Worm (Caenorhabditis elegans): ENCODE results near the gene srh-4.

DNA sequence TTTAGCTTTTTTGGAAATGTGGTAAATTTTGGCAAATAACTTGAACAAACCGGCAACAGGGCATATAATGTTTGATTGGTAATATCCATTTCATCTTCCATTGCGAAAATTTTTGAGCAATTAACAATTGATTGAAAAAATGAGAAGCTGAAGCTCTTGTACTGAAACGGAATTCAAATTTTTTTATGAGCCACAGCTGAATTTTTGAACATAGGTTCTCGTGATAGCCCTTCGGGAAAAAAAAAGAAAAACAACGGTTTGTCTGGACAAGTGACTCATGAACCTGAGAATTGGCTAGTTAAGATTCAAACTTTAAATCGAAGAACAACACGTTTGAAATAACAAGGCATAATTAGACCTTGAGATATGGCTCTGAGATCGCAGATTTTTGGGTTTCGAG lies 14.4 kb upstream of the srh-4 start, which contains the start of gene srx-62:
- TF ChIP-seq tab-1 (GFP tag; IDR thresholded peaks at IDR 0.05) (no peak), ztf-29 (GFP tag; IDR thresholded peaks at IDR 0.05) (no peak), flt-1 (GFP tag; IDR thresholded peaks at IDR 0.05) (no peak)

Measured in whole organism, midembryonic.